Worm (Caenorhabditis elegans): ENCODE data around the gene col-171.

col-171 gene

DNA sequence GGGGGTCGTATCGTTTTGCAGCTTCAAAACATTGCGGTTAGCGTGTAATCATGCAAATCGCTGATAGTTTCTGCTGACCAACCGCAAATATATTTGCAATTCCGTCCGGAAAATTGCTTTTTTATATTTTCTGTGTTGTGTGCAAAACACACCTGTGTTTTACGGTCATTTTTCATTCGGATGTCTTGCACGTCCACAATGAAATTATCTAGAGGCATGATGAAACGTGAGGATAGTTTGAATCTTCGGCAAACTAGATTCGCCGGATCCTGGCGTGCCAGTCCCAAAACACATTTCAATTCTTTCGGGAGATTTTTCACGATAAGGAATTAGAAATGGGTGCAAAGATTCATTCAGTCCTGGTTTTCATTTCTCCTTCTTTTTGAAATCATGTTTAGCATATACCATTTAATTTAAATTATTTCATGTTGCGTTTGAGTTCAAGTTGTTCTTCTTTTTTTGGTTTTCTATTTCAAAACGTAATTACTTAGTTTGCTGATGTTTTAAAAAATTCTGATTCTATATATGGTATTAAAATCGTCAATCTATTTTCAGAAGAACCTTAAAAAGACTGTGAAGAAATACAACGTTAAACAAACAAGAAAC, 21.0 kb downstream of the col-171 start, which contains the start of gene C03B1.5:
Gene C03B1.5 (plus strand): TSS at position 556 of the 606 bp plus-strand sequence.
- TF ChIP-seq ceh-48 (tag; optimal IDR thresholded peaks at IDR 0.05) (no peak), ets-4 (tag; optimal IDR thresholded peaks at IDR 0.05) (no peak), ceh-14 (tag; optimal IDR thresholded peaks at IDR 0.05) (no peak), ztf-16 (tag; optimal IDR thresholded peaks at IDR 0.05) (no peak), hlh-30 (tag; optimal IDR thresholded peaks at IDR 0.05; ENCODE audit: insufficient read depth) (no peak), tbx-2 (tag; optimal IDR thresholded peaks at IDR 0.05) (no peak), elt-4 (tag; optimal IDR thresholded peaks at IDR 0.05) (no peak), rnt-1 (tag; optimal IDR thresholded peaks at IDR 0.05) (no peak), pros-1 (tag; optimal IDR thresholded peaks at IDR 0.05) (no peak), ref-2 (tag; optimal IDR thresholded peaks at IDR 0.05) (no peak), pha-2 (tag; optimal IDR thresholded peaks at IDR 0.05) (no peak), tbx-7 (tag; optimal IDR thresholded peaks at IDR 0.05) (no peak), hlh-8 (tag; optimal IDR thresholded peaks at IDR 0.05) (no peak), Y22D7AL.16 (tag; optimal IDR thresholded peaks at IDR 0.05) (no peak), syd-9 (tag; optimal IDR thresholded peaks at IDR 0.05) (no peak)

DNA sequence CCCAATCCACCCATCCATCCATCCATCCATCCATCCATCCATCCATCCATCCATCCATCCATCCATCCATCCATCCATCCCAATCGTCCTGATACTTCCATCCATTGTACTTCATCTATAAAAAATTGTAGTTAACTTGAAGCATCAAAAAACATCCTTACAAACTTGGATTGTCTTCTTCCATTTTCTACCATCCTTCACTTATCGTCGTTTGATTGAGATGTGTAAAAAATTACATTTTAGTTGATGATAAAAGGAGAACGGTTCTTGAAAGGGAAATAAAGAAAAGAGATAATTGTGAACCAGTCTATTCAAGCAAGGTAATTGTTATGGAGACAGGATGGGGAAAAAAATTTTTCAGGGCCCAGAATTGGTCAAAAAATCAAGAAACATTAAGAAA, 23.7 kb downstream of the col-171 start, which contains the start of gene C03B1.10:
Gene C03B1.10 (minus strand): TSS at position 101 of the 400 bp plus-strand sequence.
- TF ChIP-seq ceh-2 (tag; optimal IDR thresholded peaks at IDR 0.05) (no peak), mec-3 (tag; optimal IDR thresholded peaks at IDR 0.05; ENCODE audit: borderline replicate concordance) (no peak), unc-55 (GFP tag; optimal IDR thresholded peaks at IDR 0.05) (no peak), ceh-14 (tag; optimal IDR thresholded peaks at IDR 0.05) (no peak), ceh-19 (GFP tag; optimal IDR thresholded peaks at IDR 0.05) (no peak), rnt-1 (tag; optimal IDR thresholded peaks at IDR 0.05) (no peak), unc-42 (tag; optimal IDR thresholded peaks at IDR 0.05) (no peak), ceh-6 (GFP tag; optimal IDR thresholded peaks at IDR 0.05) (no peak), gmeb-2 (tag; optimal IDR thresholded peaks at IDR 0.05) (no peak), che-1 (tag; optimal IDR thresholded peaks at IDR 0.05) (no peak), ceh-45 (GFP tag; IDR thresholded peaks at IDR 0.05) (no peak)

DNA sequence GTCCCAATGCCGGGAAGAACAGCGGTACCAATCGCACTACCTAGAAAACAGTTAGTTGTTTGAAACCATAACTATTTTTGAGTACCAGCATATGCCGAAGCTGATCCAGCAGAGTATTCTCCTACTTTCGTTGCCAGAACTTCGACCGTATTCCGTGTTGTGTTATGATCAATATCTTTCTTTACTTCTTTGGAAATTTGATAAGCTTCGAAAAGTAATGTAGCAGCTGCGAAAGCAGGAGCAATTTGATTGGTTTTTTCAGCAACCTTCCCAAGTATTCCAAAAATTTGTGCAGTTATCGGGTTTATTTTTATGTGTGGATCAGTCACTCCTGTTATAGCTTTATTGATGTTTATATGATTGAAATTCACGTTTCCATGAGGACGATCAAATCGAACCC, 26.0 kb downstream of the col-171 start:
- no peak for TF ChIP-seq unc-86 (tag; optimal IDR thresholded peaks at IDR 0.05)
- TF ChIP-seq hlh-6 (tag; optimal IDR thresholded peaks at IDR 0.05) = no peak
- TF ChIP-seq sdc-2 (tag; optimal IDR thresholded peaks at IDR 0.05) = no peak
- TF ChIP-seq ceh-45 (GFP tag; IDR thresholded peaks at IDR 0.05) = no peak
- no peak for TF ChIP-seq C08G9.2 (tag; optimal IDR thresholded peaks at IDR 0.05)
- no peak for TF ChIP-seq elt-4 (tag; optimal IDR thresholded peaks at IDR 0.05)
- TF ChIP-seq K09A11.1 (tag; optimal IDR thresholded peaks at IDR 0.05; ENCODE audit: insufficient read depth) = no peak
- TF ChIP-seq ttx-3 (tag; optimal IDR thresholded peaks at IDR 0.05) = no peak
- TF ChIP-seq pros-1 (tag; optimal IDR thresholded peaks at IDR 0.05) = no peak
- TF ChIP-seq F13H6.1 (tag; optimal IDR thresholded peaks at IDR 0.05) = no peak
- no peak for TF ChIP-seq gmeb-2 (tag; optimal IDR thresholded peaks at IDR 0.05)
- TF ChIP-seq unc-42 (tag; optimal IDR thresholded peaks at IDR 0.05) = no peak

DNA sequence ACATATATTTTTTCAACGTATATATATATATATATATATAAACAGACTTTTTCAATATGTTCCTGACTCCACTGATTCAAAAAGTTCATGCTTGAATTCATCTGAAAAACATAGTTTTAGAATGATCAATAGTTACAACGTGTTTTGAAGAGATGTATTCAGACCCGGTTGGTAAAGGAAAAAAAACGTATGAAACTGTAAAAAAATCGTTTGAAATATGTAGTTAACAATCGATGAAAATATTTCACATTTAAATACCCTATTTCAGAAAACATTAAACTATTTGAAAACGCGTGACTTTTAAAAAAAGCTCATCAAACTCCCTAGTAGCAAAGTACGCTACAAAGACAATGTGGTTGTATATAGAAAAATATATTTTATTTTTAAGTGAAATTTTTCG, 26.6 kb downstream of the col-171 start, which contains the start of gene C03B1.14:
Gene C03B1.14 (minus strand): TSS at position 101 of the 400 bp plus-strand sequence.
- no peak for TF ChIP-seq gmeb-2 (tag; optimal IDR thresholded peaks at IDR 0.05)
- no peak for TF ChIP-seq ttx-3 (tag; optimal IDR thresholded peaks at IDR 0.05)
- TF ChIP-seq tbx-7 (tag; optimal IDR thresholded peaks at IDR 0.05) = no peak
- TF ChIP-seq hlh-8 (tag; optimal IDR thresholded peaks at IDR 0.05) = no peak
- no peak for TF ChIP-seq ceh-9 (tag; optimal IDR thresholded peaks at IDR 0.05)
- no peak for TF ChIP-seq pat-9 (tag; optimal IDR thresholded peaks at IDR 0.05)
- TF ChIP-seq nhr-11 (tag; optimal IDR thresholded peaks at IDR 0.05) = no peak
- no peak for TF ChIP-seq zip-5 (tag; optimal IDR thresholded peaks at IDR 0.05)
- no peak for TF ChIP-seq syd-9 (tag; optimal IDR thresholded peaks at IDR 0.05)
- TF ChIP-seq ceh-6 (GFP tag; optimal IDR thresholded peaks at IDR 0.05) = no peak
- TF ChIP-seq ets-4 (tag; optimal IDR thresholded peaks at IDR 0.05) = no peak
- no peak for TF ChIP-seq ceh-31 (tag; optimal IDR thresholded peaks at IDR 0.05)
- TF ChIP-seq ama-1 (optimal IDR thresholded peaks at IDR 0.05) = no peak
- TF ChIP-seq ceh-45 (GFP tag; IDR thresholded peaks at IDR 0.05) = no peak
- TF ChIP-seq hlh-30 (tag; optimal IDR thresholded peaks at IDR 0.05; ENCODE audit: insufficient read depth) = no peak

Data from whole organism, late embryonic.